Worm (Caenorhabditis elegans): ENCODE data around the gene F28D1.6.

- TF ChIP-seq ztf-16 (tag; optimal IDR thresholded peaks at IDR 0.05), result no peak
- no peak for TF ChIP-seq dve-1 (tag; optimal IDR thresholded peaks at IDR 0.05)
- TF ChIP-seq sox-2 (GFP tag; IDR thresholded peaks at IDR 0.05), result no peak
- no peak for TF ChIP-seq ama-1 (optimal IDR thresholded peaks at IDR 0.05)
- no peak for TF ChIP-seq npax-4 (tag; optimal IDR thresholded peaks at IDR 0.05)
- no peak for TF ChIP-seq hlh-30 (tag; optimal IDR thresholded peaks at IDR 0.05; ENCODE audit: insufficient read depth)
- TF ChIP-seq pha-2 (tag; optimal IDR thresholded peaks at IDR 0.05), result no peak
- no peak for TF ChIP-seq lin-11 (tag; optimal IDR thresholded peaks at IDR 0.05)
- no peak for TF ChIP-seq fkh-10 (GFP tag; optimal IDR thresholded peaks at IDR 0.05)
- TF ChIP-seq ceh-14 (tag; optimal IDR thresholded peaks at IDR 0.05), result no peak
- no peak for TF ChIP-seq elt-4 (tag; optimal IDR thresholded peaks at IDR 0.05)
- no peak for TF ChIP-seq sdc-2 (tag; optimal IDR thresholded peaks at IDR 0.05)
Measured at ce11 chrIV:12359979-12360378, 25.0 kb downstream of the F28D1.6 start.
